Worm (Caenorhabditis elegans): ENCODE measurements around the gene M163.5.

DNA sequence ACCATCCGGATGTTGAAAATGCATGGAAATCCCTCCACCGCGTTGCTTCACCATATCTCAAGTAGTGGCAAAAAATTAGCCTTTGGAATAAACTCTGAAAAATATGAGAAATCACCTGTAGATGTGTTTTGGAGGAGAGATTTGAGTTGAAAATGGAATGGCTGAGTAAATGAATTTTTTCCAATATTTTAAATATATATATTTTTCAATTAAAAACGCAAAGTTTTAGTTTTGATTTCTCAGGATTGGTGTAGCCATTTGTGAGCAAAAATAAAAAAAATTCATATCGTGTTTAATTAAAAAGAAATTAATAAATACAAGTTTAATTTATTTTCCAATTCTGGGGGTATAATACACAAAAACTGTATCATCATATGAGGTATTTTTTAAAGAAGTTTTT is 45.8 kb upstream of the M163.5 start, which contains the start of gene F23D12.1:
- TF ChIP-seq lin-32 (GFP tag; optimal IDR thresholded peaks at IDR 0.05) (no peak), elt-1 (tag; optimal IDR thresholded peaks at IDR 0.05; ENCODE audit: borderline replicate concordance, insufficient read depth) (no peak), mep-1 (tag; optimal IDR thresholded peaks at IDR 0.05) (no peak), lin-13 (tag; optimal IDR thresholded peaks at IDR 0.05) (no peak), unc-62 (GFP tag; optimal IDR thresholded peaks at IDR 0.05) (no peak), lsy-2 (tag; optimal IDR thresholded peaks at IDR 0.05) (no peak)
